Fruit fly (Drosophila melanogaster) whole organism, wandering third instar larva: ENCODE data around the gene Fnta.

Experiments
- Abd-B ChIP-seq: fragments of >200 bp; optimal IDR thresholded peaks from 2 replicates; lab custom pipeline; 2017; ENCODE audit warnings: missing biosample characterization, missing genetic modification characterization
- CG32264 ChIP-seq: fragments of 200-800 bp; sonication (Bioruptor generic); optimal IDR thresholded peaks from 2 replicates; lab custom pipeline; 2016; ENCODE audit warnings: missing biosample characterization, missing genetic modification characterization
- CG9705 ChIP-seq: fragments of 200-800 bp; sonication (Bioruptor generic); optimal IDR thresholded peaks from 2 replicates; lab custom pipeline; 2018; ENCODE audit warnings: missing biosample characterization, mild to moderate bottlenecking, missing genetic modification characterization
- CrebA ChIP-seq: fragments of 200-800 bp; sonication (Bioruptor generic); optimal IDR thresholded peaks from 2 replicates; lab custom pipeline; 2016; ENCODE audit warnings: missing biosample characterization, mild to moderate bottlenecking, missing genetic modification characterization, borderline replicate concordance
- Dfd ChIP-seq: fragments of >200 bp; optimal IDR thresholded peaks from 2 replicates; lab custom pipeline; 2017; ENCODE audit warnings: missing biosample characterization, missing genetic modification characterization
- Dif ChIP-seq: fragments of 200-275, 200-300 bp; sonication (Bioruptor generic); optimal IDR thresholded peaks from 2 replicates; lab custom pipeline; 2018; ENCODE audit warnings: missing biosample characterization, missing genetic modification characterization; ENCODE audit not compliant: partially characterized antibody
- GATAd ChIP-seq: sonication (Bioruptor generic); optimal IDR thresholded peaks from 2 replicates; lab custom pipeline; 2016; ENCODE audit warnings: missing biosample characterization, missing genetic modification characterization
- HLH106 ChIP-seq: fragments of 200-800 bp; optimal IDR thresholded peaks from 3 replicates; lab custom pipeline; 2019; ENCODE audit warnings: missing biosample characterization, mild to moderate bottlenecking, missing genetic modification characterization, moderate library complexity
- Hnf4 ChIP-seq: fragments of 200-800 bp; sonication (Bioruptor generic); optimal IDR thresholded peaks from 2 replicates; lab custom pipeline; 2016; ENCODE audit warnings: missing biosample characterization, mild to moderate bottlenecking, missing genetic modification characterization
- Hr78 ChIP-seq: fragments of >200 bp; optimal IDR thresholded peaks from 2 replicates; lab custom pipeline; 2017; ENCODE audit warnings: missing biosample characterization, missing genetic modification characterization
- Hr83 ChIP-seq: fragments of 200-300 bp; sonication (Bioruptor generic); optimal IDR thresholded peaks from 2 replicates; lab custom pipeline; 2016; ENCODE audit warnings: missing biosample characterization, mild to moderate bottlenecking, missing genetic modification characterization, moderate library complexity; ENCODE audit not compliant: poor library complexity, severe bottlenecking
- Jra ChIP-seq: sonication (Bioruptor generic); optimal IDR thresholded peaks from 2 replicates; lab custom pipeline; 2016; ENCODE audit warnings: missing biosample characterization, missing genetic modification characterization
- Mio ChIP-seq: sonication (Bioruptor generic); optimal IDR thresholded peaks from 2 replicates; lab custom pipeline; 2016; ENCODE audit warnings: missing biosample characterization, missing genetic modification characterization
- Myc ChIP-seq: fragments of >200 bp; optimal IDR thresholded peaks from 2 replicates; lab custom pipeline; 2017
- N ChIP-seq: fragments of >200 bp; optimal IDR thresholded peaks from 2 replicates; lab custom pipeline; 2018; ENCODE audit warnings: missing biosample characterization, missing external identifiers, missing genetic modification characterization
- OdsH ChIP-seq: fragments of 200-800 bp; sonication (Bioruptor generic); optimal IDR thresholded peaks from 2 replicates; lab custom pipeline; 2016; ENCODE audit warnings: missing biosample characterization, mild to moderate bottlenecking, missing genetic modification characterization
- Rel ChIP-seq, 2 experiments: fragments of 200-800 bp; sonication (Bioruptor generic) in 1 of 2; optimal IDR thresholded peaks; 2 replicates in 1 of 2; 3 replicates in 1 of 2; lab custom pipeline; 2016 to 2019; ENCODE audit warnings: mild to moderate bottlenecking in 2 of 2, missing biosample characterization in 2 of 2, missing genetic modification characterization in 2 of 2, moderate library complexity in 1 of 2
- Sp1 ChIP-seq: fragments of 200-800 bp; sonication (Bioruptor generic); optimal IDR thresholded peaks from 3 replicates; lab custom pipeline; 2019; ENCODE audit warnings: missing biosample characterization, mild to moderate bottlenecking, missing genetic modification characterization, moderate library complexity
- Vsx2 ChIP-seq: fragments of 200-300, 225-300 bp; sonication (Bioruptor generic); optimal IDR thresholded peaks from 2 replicates; lab custom pipeline; 2018; ENCODE audit warnings: missing biosample characterization, missing genetic modification characterization; ENCODE audit not compliant: partially characterized antibody
- br ChIP-seq: fragments of 200-800 bp; sonication (Bioruptor generic); optimal IDR thresholded peaks from 2 replicates; lab custom pipeline; 2016; ENCODE audit warnings: missing biosample characterization, missing genetic modification characterization
- brk ChIP-seq: fragments of 200-800 bp; sonication (Bioruptor generic); optimal IDR thresholded peaks from 2 replicates; lab custom pipeline; 2016; ENCODE audit warnings: missing biosample characterization, mild to moderate bottlenecking, missing genetic modification characterization
- dl ChIP-seq, 2 experiments: fragments of 175-275, 200-275 bp in 1 of 2; fragments of 200-275 bp in 1 of 2; sonication (Bioruptor generic); optimal IDR thresholded peaks; lab custom pipeline; 2018; ENCODE audit warnings: mild to moderate bottlenecking in 2 of 2, missing biosample characterization in 2 of 2, missing genetic modification characterization in 2 of 2, moderate library complexity in 2 of 2; ENCODE audit not compliant: partially characterized antibody in 2 of 2, insufficient read depth in 1 of 2
- dmrt93B ChIP-seq: fragments of 200-800 bp; sonication (Bioruptor generic); optimal IDR thresholded peaks from 2 replicates; lab custom pipeline; 2018; ENCODE audit warnings: missing biosample characterization, mild to moderate bottlenecking, missing genetic modification characterization
- dsf ChIP-seq: sonication (Bioruptor generic); optimal IDR thresholded peaks from 2 replicates; lab custom pipeline; 2016; ENCODE audit warnings: missing biosample characterization, missing genetic modification characterization, borderline replicate concordance
- ey ChIP-seq: fragments of 200-800 bp; sonication (Bioruptor generic); optimal IDR thresholded peaks from 2 replicates; lab custom pipeline; 2016; ENCODE audit warnings: missing biosample characterization, missing genetic modification characterization
- foxo ChIP-seq, 2 experiments: fragments of 200-800 bp; sonication (Bioruptor generic); optimal IDR thresholded peaks; 2 replicates in 1 of 2; 3 replicates in 1 of 2; lab custom pipeline; 2016 to 2017; ENCODE audit warnings: missing biosample characterization in 2 of 2, missing genetic modification characterization in 2 of 2
- fru ChIP-seq: fragments of 200-800 bp; sonication (Bioruptor generic); optimal IDR thresholded peaks from 3 replicates; lab custom pipeline; 2016; ENCODE audit warnings: missing biosample characterization, mild to moderate bottlenecking, missing genetic modification characterization
- h ChIP-seq: fragments of 200-800 bp; sonication (Bioruptor generic); optimal IDR thresholded peaks from 3 replicates; lab custom pipeline; 2016; ENCODE audit warnings: missing biosample characterization, mild to moderate bottlenecking, missing genetic modification characterization
- jim ChIP-seq: fragments of 175-275, 200-325 bp; sonication (Bioruptor generic); optimal IDR thresholded peaks from 2 replicates; lab custom pipeline; 2016; ENCODE audit warnings: missing biosample characterization, mild to moderate bottlenecking, missing genetic modification characterization
- lola ChIP-seq: fragments of >200 bp; optimal IDR thresholded peaks from 2 replicates; lab custom pipeline; 2017; ENCODE audit warnings: missing biosample characterization, missing genetic modification characterization
- pan ChIP-seq: fragments of >200 bp; optimal IDR thresholded peaks from 2 replicates; lab custom pipeline; 2017
- psq ChIP-seq: fragments of 200-800 bp; sonication (Bioruptor generic); optimal IDR thresholded peaks from 3 replicates; lab custom pipeline; 2017; ENCODE audit warnings: missing biosample characterization, mild to moderate bottlenecking, missing genetic modification characterization, moderate library complexity
- rgr ChIP-seq: fragments of 200-800 bp; sonication (Bioruptor generic); optimal IDR thresholded peaks from 3 replicates; lab custom pipeline; 2016; ENCODE audit warnings: missing biosample characterization, mild to moderate bottlenecking, missing genetic modification characterization
- sage ChIP-seq: fragments of 200-800 bp; sonication (Bioruptor generic); optimal IDR thresholded peaks from 2 replicates; lab custom pipeline; 2016; ENCODE audit warnings: missing biosample characterization, mild to moderate bottlenecking, missing genetic modification characterization
- sv ChIP-seq: fragments of 200-800 bp; sonication (Bioruptor generic); optimal IDR thresholded peaks from 3 replicates; lab custom pipeline; 2016; ENCODE audit warnings: missing biosample characterization, missing genetic modification characterization
- tai ChIP-seq: sonication (Bioruptor generic); optimal IDR thresholded peaks from 2 replicates; lab custom pipeline; 2016; ENCODE audit warnings: missing biosample characterization, missing genetic modification characterization
- usp ChIP-seq: fragments of >200 bp; optimal IDR thresholded peaks from 2 replicates; lab custom pipeline; 2017; ENCODE audit warnings: missing biosample characterization, missing genetic modification characterization
- woc ChIP-seq: sonication (Bioruptor generic); optimal IDR thresholded peaks from 2 replicates; lab custom pipeline; 2016; ENCODE audit warnings: missing biosample characterization, mild to moderate bottlenecking, missing genetic modification characterization

Gene Fnta

dm6 chr2L:4820448-4821318 is 9.8 kb downstream of the Fnta start:
- TF ChIP-seq sage (GFP tag; lab: Kevin White, UChicago) (no peak), Dif (GFP tag; lab: Kevin White, UChicago) (peak; percentile 35), CG9705 (peak; percentile 55), Abd-B (GFP tag; lab: Kevin White, UChicago) (no peak), Hr83 (GFP tag; lab: Kevin White, UChicago) (no peak), dsf (GFP tag; lab: Kevin White, UChicago) (no peak), dmrt93B (peak; percentile 55), psq (GFP tag; lab: Kevin White, UChicago) (peak; percentile 78), pan (lab: Kevin White, UChicago) (no peak), HLH106 (tag; lab: Kevin White, UChicago) (peak; percentile 71), ey (GFP tag; lab: Kevin White, UChicago) (peak; percentile 57), Hr78 (GFP tag; lab: Kevin White, UChicago) (no peak), dl (GFP tag; optimal IDR thresholded peaks at IDR 0.05; lab: Kevin White, UChicago; ENCODE audit: insufficient read depth in 1 of 2, partially characterized antibody in 2 of 2) (no peak), woc (GFP tag; lab: Kevin White, UChicago) (no peak), br (GFP tag; lab: Kevin White, UChicago) (peak; percentile 68), sv (GFP tag; lab: Kevin White, UChicago) (no peak), foxo (GFP tag; optimal IDR thresholded peaks at IDR 0.05; lab: Kevin White, UChicago) (peak in 1 of 2 experiments; percentile 82), GATAd (GFP tag; lab: Kevin White, UChicago) (no peak), Jra (GFP tag; lab: Kevin White, UChicago) (peak; percentile 25), Sp1 (peak; percentile 81), fru (GFP tag; lab: Kevin White, UChicago) (peak; percentile 80), Vsx2 (GFP tag; lab: Kevin White, UChicago) (no peak), CrebA (no peak), brk (GFP tag; lab: Kevin White, UChicago) (peak; percentile 18), h (GFP tag; lab: Kevin White, UChicago) (peak; percentile 74), Rel (GFP tag; optimal IDR thresholded peaks at IDR 0.05; lab: Kevin White, UChicago) (no peak), Rel (tag; optimal IDR thresholded peaks at IDR 0.05; lab: Kevin White, UChicago) (no peak), rgr (GFP tag; lab: Kevin White, UChicago) (peak; percentile 54), Dfd (GFP tag; lab: Kevin White, UChicago) (no peak), N (GFP tag; lab: Kevin White, UChicago) (no peak), Hnf4 (peak; percentile 50), tai (GFP tag; lab: Kevin White, UChicago) (peak; percentile 65), jim (GFP tag; lab: Kevin White, UChicago) (no peak), Mio (GFP tag; lab: Kevin White, UChicago) (no peak), Myc (lab: Kevin White, UChicago) (no peak), usp (GFP tag; lab: Kevin White, UChicago) (no peak), OdsH (GFP tag; lab: Kevin White, UChicago) (peak; percentile 74), CG32264 (GFP tag; lab: Kevin White, UChicago) (no peak), lola (GFP tag; lab: Kevin White, UChicago) (no peak)

- peak; percentile 10 for TF ChIP-seq ey (GFP tag; lab: Kevin White, UChicago)
- peak; percentile 15 for TF ChIP-seq fru (GFP tag; lab: Kevin White, UChicago)
- TF ChIP-seq CrebA = no peak
- no peak for TF ChIP-seq Vsx2 (GFP tag; lab: Kevin White, UChicago)
- TF ChIP-seq sv (GFP tag; lab: Kevin White, UChicago) = no peak
- peak; percentile 11 for TF ChIP-seq br (GFP tag; lab: Kevin White, UChicago)
- TF ChIP-seq CG9705 = no peak
- TF ChIP-seq Hnf4 = no peak
- peak in 1 of 2 experiments; percentile 11 for TF ChIP-seq foxo (GFP tag; optimal IDR thresholded peaks at IDR 0.05; lab: Kevin White, UChicago)
These were observed 10.5 kb downstream of the Fnta start for dm6 chr2L:4819995-4820394.
